Worm (Caenorhabditis elegans) whole organism, mixed stage, embryonic: Measurements from ENCODE around the gene C49F5.7.

ENCODE experiments used
- M03D4.4 ChIP-seq: sonication (generic microtip); optimal IDR thresholded peaks from 2 replicates; lab custom pipeline; 2017; ENCODE audit warnings: mild to moderate bottlenecking, missing genetic modification characterization, missing compliant biosample characterization
- bed-3 ChIP-seq: fragments of 200-800 bp; sonication (Bioruptor generic); optimal IDR thresholded peaks from 3 replicates; lab custom pipeline; 2018; ENCODE audit warnings: mild to moderate bottlenecking, missing genetic modification characterization, moderate library complexity, missing compliant biosample characterization
- blmp-1 ChIP-seq: fragments of 150-350 bp; optimal IDR thresholded peaks from 2 replicates; lab custom pipeline; 2014; ENCODE audit warnings: missing biosample characterization, missing genetic modification characterization
- ceh-39 ChIP-seq: fragments of 150-350 bp; optimal IDR thresholded peaks from 2 replicates; lab custom pipeline; 2014; ENCODE audit warnings: missing biosample characterization, missing genetic modification characterization
- ceh-43 ChIP-seq: fragments of 200-800 bp; sonication (Bioruptor generic); optimal IDR thresholded peaks from 2 replicates; lab custom pipeline; 2018; ENCODE audit warnings: mild to moderate bottlenecking, missing genetic modification characterization, moderate library complexity, missing compliant biosample characterization
- ceh-83 ChIP-seq: fragments of 200-800 bp; sonication (Bioruptor generic); optimal IDR thresholded peaks from 2 replicates; lab custom pipeline; 2018; ENCODE audit warnings: mild to moderate bottlenecking, missing genetic modification characterization, missing compliant biosample characterization
- ces-1 ChIP-seq: fragments of 150-350 bp; optimal IDR thresholded peaks from 2 replicates; lab custom pipeline; 2014; ENCODE audit warnings: missing biosample characterization, missing genetic modification reagents, missing genetic modification characterization
- cnd-1 ChIP-seq: fragments of 200-800 bp; sonication (Bioruptor generic); optimal IDR thresholded peaks from 2 replicates; lab custom pipeline; 2018; ENCODE audit warnings: mild to moderate bottlenecking, missing genetic modification characterization, missing compliant biosample characterization
- drap-1 ChIP-seq: fragments of 200-800 bp; sonication (Bioruptor generic); optimal IDR thresholded peaks from 3 replicates; lab custom pipeline; 2018; ENCODE audit warnings: mild to moderate bottlenecking, missing genetic modification characterization, missing compliant biosample characterization
- elt-1 ChIP-seq: sonication (generic microtip); optimal IDR thresholded peaks from 2 replicates; lab custom pipeline; 2017; ENCODE audit warnings: missing genetic modification characterization, mild to moderate bottlenecking, missing compliant biosample characterization, antibody characterized with exemption, moderate library complexity, borderline replicate concordance; ENCODE audit not compliant: insufficient read depth
- elt-3 ChIP-seq: fragments of 150-350 bp; optimal IDR thresholded peaks from 2 replicates; lab custom pipeline; 2014; ENCODE audit warnings: missing biosample characterization, missing genetic modification characterization
- flh-1 ChIP-seq: fragments of 200-800 bp; sonication (Bioruptor generic); optimal IDR thresholded peaks from 2 replicates; lab custom pipeline; 2018; ENCODE audit warnings: mild to moderate bottlenecking, missing genetic modification characterization, moderate library complexity, missing compliant biosample characterization
- ham-2 ChIP-seq: fragments of 200-800 bp; sonication (Bioruptor generic); optimal IDR thresholded peaks from 2 replicates; lab custom pipeline; 2018; ENCODE audit warnings: mild to moderate bottlenecking, missing genetic modification characterization, missing compliant biosample characterization
- hlh-1 ChIP-seq: fragments of 150-350 bp; optimal IDR thresholded peaks from 2 replicates; lab custom pipeline; 2014; ENCODE audit warnings: missing biosample characterization, missing genetic modification reagents, missing genetic modification characterization
- lin-13 ChIP-seq: fragments of 150-350 bp; optimal IDR thresholded peaks from 2 replicates; lab custom pipeline; 2014; ENCODE audit warnings: missing biosample characterization, missing genetic modification characterization
- lin-32 ChIP-seq: fragments of 200-800 bp; sonication (Bioruptor generic); optimal IDR thresholded peaks from 2 replicates; lab custom pipeline; 2018; ENCODE audit warnings: mild to moderate bottlenecking, missing genetic modification characterization, missing compliant biosample characterization
- lsy-2 ChIP-seq: fragments of 150-350 bp; optimal IDR thresholded peaks from 2 replicates; lab custom pipeline; 2014; ENCODE audit warnings: missing biosample characterization, missing genetic modification characterization
- mab-5 ChIP-seq: fragments of 150-350 bp; optimal IDR thresholded peaks from 2 replicates; lab custom pipeline; 2014; ENCODE audit warnings: missing biosample characterization, missing genetic modification characterization
- mep-1 ChIP-seq: fragments of 150-350 bp; optimal IDR thresholded peaks from 2 replicates; lab custom pipeline; 2017; ENCODE audit warnings: missing biosample characterization, missing genetic modification reagents, missing genetic modification characterization, inconsistent platforms
- mls-2 ChIP-seq: sonication (generic microtip); optimal IDR thresholded peaks from 2 replicates; lab custom pipeline; 2016; ENCODE audit warnings: mild to moderate bottlenecking, missing genetic modification characterization, moderate library complexity, missing compliant biosample characterization
- nhr-12 ChIP-seq: fragments of 150-350 bp; optimal IDR thresholded peaks from 2 replicates; lab custom pipeline; 2014; ENCODE audit warnings: missing biosample characterization, missing genetic modification characterization
- nhr-2 ChIP-seq: fragments of 150-350 bp; optimal IDR thresholded peaks from 2 replicates; lab custom pipeline; 2014; ENCODE audit warnings: missing biosample characterization, missing genetic modification characterization
- nhr-28 ChIP-seq: fragments of 150-350 bp; optimal IDR thresholded peaks from 2 replicates; lab custom pipeline; 2014; ENCODE audit warnings: missing biosample characterization, missing genetic modification characterization
- nhr-76 ChIP-seq: sonication (generic microtip); optimal IDR thresholded peaks from 2 replicates; lab custom pipeline; 2017; ENCODE audit warnings: missing biosample characterization, missing genetic modification characterization
- pha-4 ChIP-seq: fragments of 150-350 bp; optimal IDR thresholded peaks from 2 replicates; lab custom pipeline; 2018; ENCODE audit warnings: missing biosample characterization, missing genetic modification reagents, missing genetic modification characterization
- sem-2 ChIP-seq: fragments of 200-800 bp; sonication (Bioruptor generic); optimal IDR thresholded peaks from 2 replicates; lab custom pipeline; 2018; ENCODE audit warnings: mild to moderate bottlenecking, missing genetic modification characterization, missing compliant biosample characterization
- snpc-4 ChIP-seq: fragments of 150-350 bp; optimal IDR thresholded peaks from 2 replicates; lab custom pipeline; 2014; ENCODE audit warnings: missing biosample characterization, missing genetic modification characterization
- sptf-1 ChIP-seq: sonication (generic microtip); optimal IDR thresholded peaks from 2 replicates; lab custom pipeline; 2017; ENCODE audit warnings: mild to moderate bottlenecking, missing genetic modification characterization, moderate library complexity, missing compliant biosample characterization
- tbx-8 ChIP-seq: fragments of 200-800 bp; sonication (Bioruptor generic); optimal IDR thresholded peaks from 2 replicates; lab custom pipeline; 2018; ENCODE audit warnings: mild to moderate bottlenecking, missing genetic modification characterization, moderate library complexity, missing compliant biosample characterization
- unc-39 ChIP-seq: fragments of 150-350 bp; optimal IDR thresholded peaks from 2 replicates; lab custom pipeline; 2014; ENCODE audit warnings: missing biosample characterization, missing genetic modification characterization
- unc-62 ChIP-seq: fragments of 150-350 bp; optimal IDR thresholded peaks from 2 replicates; lab custom pipeline; 2014; ENCODE audit warnings: missing biosample characterization, missing genetic modification reagents, missing genetic modification characterization
- zip-8 ChIP-seq: fragments of 150-350 bp; optimal IDR thresholded peaks from 2 replicates; lab custom pipeline; 2014; ENCODE audit warnings: missing biosample characterization, missing genetic modification characterization
- ztf-11 ChIP-seq: fragments of 150-350 bp; optimal IDR thresholded peaks from 2 replicates; lab custom pipeline; 2014; ENCODE audit warnings: missing biosample characterization, missing genetic modification characterization

The C49F5.7 gene

DNA sequence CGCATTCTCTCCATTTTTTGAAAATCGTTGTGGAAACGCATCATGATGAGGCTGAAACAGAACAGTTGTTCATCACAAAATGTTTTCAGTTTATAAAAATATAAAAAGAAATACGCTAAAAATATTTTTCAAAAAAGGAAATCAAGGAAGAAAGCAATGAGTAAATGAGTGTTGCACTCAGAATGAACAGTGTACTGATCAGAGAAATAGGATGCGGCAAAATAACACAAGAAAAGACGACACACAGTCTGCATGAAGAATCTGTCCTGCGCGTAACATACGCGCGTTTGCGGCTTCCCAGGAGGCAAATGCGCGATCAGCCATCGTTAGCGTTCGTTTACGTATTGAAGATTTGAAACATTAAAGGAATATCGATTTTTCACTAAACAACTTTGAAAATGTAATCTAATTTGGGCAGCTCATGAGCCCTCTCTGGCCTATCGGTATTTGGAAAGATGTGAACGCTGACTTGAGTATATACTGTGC is 11.0 kb upstream of the C49F5.7 start, which contains the start of gene C49F5.3:
Gene C49F5.3 (minus strand): TSS at position 51 of the 486 bp plus-strand sequence.
- TF ChIP-seq bed-3 (GFP tag; lab: Kevin White, UChicago) (no peak), sptf-1 (no peak), hlh-1 (no peak), lin-32 (GFP tag; lab: Kevin White, UChicago) (no peak), zip-8 (tag; lab: Kevin White, UChicago) (no peak), unc-39 (tag; lab: Kevin White, UChicago) (no peak), nhr-28 (tag; lab: Kevin White, UChicago) (no peak), mep-1 (tag; lab: Kevin White, UChicago) (no peak), ztf-11 (tag; lab: Kevin White, UChicago) (no peak), elt-3 (tag; lab: Kevin White, UChicago) (no peak), ceh-83 (no peak), ceh-39 (no peak), sem-2 (no peak), snpc-4 (tag; lab: Kevin White, UChicago) (no peak), mab-5 (tag; lab: Kevin White, UChicago) (no peak), mls-2 (no peak), nhr-2 (tag; lab: Kevin White, UChicago) (no peak), lsy-2 (tag; lab: Kevin White, UChicago) (no peak), ham-2 (GFP tag; lab: Kevin White, UChicago) (no peak), nhr-76 (no peak)

- TF ChIP-seq M03D4.4 (tag; lab: Kevin White, UChicago) (no peak), nhr-2 (tag; lab: Kevin White, UChicago) (no peak), nhr-28 (tag; lab: Kevin White, UChicago) (no peak), flh-1 (no peak), mep-1 (tag; lab: Kevin White, UChicago) (no peak), cnd-1 (tag; lab: Kevin White, UChicago) (no peak), drap-1 (no peak), lsy-2 (tag; lab: Kevin White, UChicago) (no peak), unc-62 (GFP tag; lab: Kevin White, UChicago) (no peak), zip-8 (tag; lab: Kevin White, UChicago) (no peak), snpc-4 (tag; lab: Kevin White, UChicago) (no peak), bed-3 (GFP tag; lab: Kevin White, UChicago) (no peak), elt-1 (tag; lab: Kevin White, UChicago) (no peak), ceh-43 (GFP tag; lab: Kevin White, UChicago) (no peak), hlh-1 (no peak), tbx-8 (GFP tag; lab: Kevin White, UChicago) (no peak), mab-5 (tag; lab: Kevin White, UChicago) (no peak)
- TF ChIP-seq, all 35 proteins: peak for 0
Measured at ce11 chrX:11985887-11986286, 8.7 kb upstream of the C49F5.7 start, which contains the start of gene C49F5.5. Gene C49F5.5, plus strand, starts transcription at chrX:11986187.

DNA sequence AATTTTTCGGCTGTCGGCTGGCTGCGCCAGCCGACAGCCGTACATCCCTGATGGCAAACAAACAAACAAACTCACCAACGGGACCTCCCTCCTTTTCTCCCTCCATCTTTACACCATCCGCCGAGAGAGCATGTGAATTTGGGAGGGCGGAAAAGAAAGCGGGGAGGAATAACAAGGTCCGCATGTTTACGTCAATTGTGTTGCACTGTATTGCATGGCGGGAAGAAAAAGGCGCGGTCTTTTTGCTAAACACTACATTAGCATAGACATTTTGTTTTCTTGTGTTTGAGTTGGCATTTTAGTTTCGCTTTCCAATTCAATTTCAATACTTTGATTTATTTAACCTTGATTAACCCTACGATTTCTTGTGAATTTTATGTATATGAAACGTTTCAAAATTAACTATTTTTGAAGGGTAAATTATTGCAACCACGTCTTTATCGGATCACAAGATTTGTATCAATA is 6.7 kb upstream of the C49F5.7 start, which contains the start of gene C49F5.6:
Gene C49F5.6 (plus strand): TSS at position 415 of the 465 bp plus-strand sequence.
- TF ChIP-seq lin-13 (no peak), ces-1 (no peak), pha-4 (tag; lab: Kevin White, UChicago) (no peak), ztf-11 (tag; lab: Kevin White, UChicago) (no peak), sptf-1 (no peak), unc-39 (tag; lab: Kevin White, UChicago) (no peak), hlh-1 (no peak), ceh-43 (GFP tag; lab: Kevin White, UChicago) (no peak)

DNA sequence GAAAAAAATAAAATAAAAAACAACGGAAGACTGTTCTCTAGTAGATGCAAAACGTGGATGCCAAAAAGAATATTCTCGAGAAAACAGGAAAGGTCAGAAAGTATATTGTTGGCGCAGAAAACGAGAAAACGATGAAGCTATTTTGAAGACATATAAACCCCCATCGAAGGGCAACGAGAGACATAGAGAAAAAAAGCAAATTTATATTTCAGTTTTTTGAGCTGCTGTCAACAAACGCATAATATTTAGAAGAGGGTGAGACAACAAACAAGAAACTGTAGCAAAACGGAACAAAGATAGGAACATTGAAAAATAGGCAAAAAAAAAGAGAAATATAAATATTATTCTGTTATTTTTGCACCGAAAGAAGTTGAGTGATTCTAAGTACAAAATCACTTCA is 2.3 kb upstream of the C49F5.7 start:
- TF ChIP-seq nhr-12 (tag; lab: Kevin White, UChicago): no peak
- no peak for TF ChIP-seq blmp-1 (tag; lab: Kevin White, UChicago)
- no peak for TF ChIP-seq mab-5 (tag; lab: Kevin White, UChicago)
- TF ChIP-seq nhr-76: no peak
- TF ChIP-seq ztf-11 (tag; lab: Kevin White, UChicago): no peak
- no peak for TF ChIP-seq hlh-1
